Fruit fly (Drosophila melanogaster) whole organism, embryonic: Measurements from ENCODE around the gene CG2182.

ENCODE experiments used
- CG11398 ChIP-seq: fragments of 200-800 bp; sonication (Bioruptor generic); optimal IDR thresholded peaks from 2 replicates; lab custom pipeline; 2016; ENCODE audit warnings: missing biosample characterization, missing genetic modification characterization
- CG11723 ChIP-seq: fragments of 200-800 bp; sonication (Bioruptor generic); optimal IDR thresholded peaks from 2 replicates; lab custom pipeline; 2017; ENCODE audit warnings: missing biosample characterization, mild to moderate bottlenecking, missing genetic modification characterization
- CG12942 ChIP-seq: fragments of 200-800 bp; sonication (Bioruptor generic); optimal IDR thresholded peaks from 3 replicates; lab custom pipeline; 2016; ENCODE audit warnings: missing biosample characterization, missing genetic modification characterization
- CG13296 ChIP-seq: fragments of 200-800 bp; sonication (Bioruptor generic); optimal IDR thresholded peaks from 3 replicates; lab custom pipeline; 2018; ENCODE audit warnings: missing biosample characterization, mild to moderate bottlenecking, missing genetic modification characterization
- CG13624 ChIP-seq: fragments of 200-800 bp; sonication (Bioruptor generic); optimal IDR thresholded peaks from 2 replicates; lab custom pipeline; 2016; ENCODE audit warnings: missing biosample characterization, missing genetic modification characterization
- CG14860 ChIP-seq: fragments of 200-800 bp; sonication (Bioruptor generic); IDR thresholded peaks from 3 replicates; pipeline ENCODE4 v1.3.6; 2022; ENCODE audit warnings: missing biosample characterization, missing genetic modification characterization; ENCODE audit not compliant: partially characterized antibody
- CG15601 ChIP-seq: fragments of 200-800 bp; sonication (Bioruptor generic); optimal IDR thresholded peaks from 3 replicates; lab custom pipeline; 2019; ENCODE audit warnings: missing biosample characterization, mild to moderate bottlenecking, missing genetic modification characterization, moderate library complexity
- CG1603 ChIP-seq: fragments of 200-800 bp; sonication (Bioruptor generic); optimal IDR thresholded peaks from 2 replicates; lab custom pipeline; 2019; ENCODE audit warnings: missing biosample characterization, mild to moderate bottlenecking, missing genetic modification characterization, moderate library complexity
- CG30020 ChIP-seq: fragments of 200-800 bp; optimal IDR thresholded peaks from 2 replicates; lab custom pipeline; 2019; ENCODE audit warnings: missing biosample characterization, mild to moderate bottlenecking, missing genetic modification characterization, moderate library complexity
- CG3163 ChIP-seq: fragments of 200-800 bp; sonication (Bioruptor generic); optimal IDR thresholded peaks from 3 replicates; lab custom pipeline; 2016; ENCODE audit warnings: missing biosample characterization, missing genetic modification characterization
- CG43689 ChIP-seq: fragments of 200-800 bp; sonication (Bioruptor generic); IDR thresholded peaks from 2 replicates; pipeline ENCODE4 v1.3.6; 2022; ENCODE audit warnings: missing biosample characterization, missing genetic modification characterization
- CG4617 ChIP-seq: fragments of 200-800 bp; sonication (Bioruptor generic); optimal IDR thresholded peaks from 3 replicates; lab custom pipeline; 2016; ENCODE audit warnings: missing biosample characterization, missing genetic modification characterization, borderline replicate concordance
- CG6689 ChIP-seq: fragments of 200-800 bp; sonication (Bioruptor generic); IDR thresholded peaks from 2 replicates; pipeline ENCODE4 v1.3.6; 2022; ENCODE audit warnings: missing biosample characterization, missing genetic modification characterization
- CG6854 ChIP-seq: fragments of 200-800 bp; sonication (Bioruptor generic); optimal IDR thresholded peaks from 3 replicates; lab custom pipeline; 2017; ENCODE audit warnings: missing biosample characterization, mild to moderate bottlenecking, missing genetic modification characterization
- CG7786 ChIP-seq: fragments of 200-800 bp; sonication (Bioruptor generic); optimal IDR thresholded peaks from 2 replicates; lab custom pipeline; 2016; ENCODE audit warnings: missing biosample characterization, missing genetic modification characterization
- CG7928 ChIP-seq: fragments of 200-800 bp; sonication (Bioruptor generic); optimal IDR thresholded peaks from 2 replicates; lab custom pipeline; 2017; ENCODE audit warnings: missing biosample characterization, mild to moderate bottlenecking, missing genetic modification characterization
- CG7963 ChIP-seq: fragments of 200-800 bp; sonication (Bioruptor generic); IDR thresholded peaks from 3 replicates; pipeline ENCODE4 v1.3.6; 2022; ENCODE audit warnings: missing biosample characterization, missing genetic modification characterization; ENCODE audit not compliant: partially characterized antibody
- CG8359 ChIP-seq: fragments of 200-800 bp; sonication (Bioruptor generic); optimal IDR thresholded peaks from 2 replicates; lab custom pipeline; 2017; ENCODE audit warnings: missing biosample characterization, mild to moderate bottlenecking, missing genetic modification characterization, borderline replicate concordance
- CG8765 ChIP-seq: fragments of 200-800 bp; sonication (Bioruptor generic); IDR thresholded peaks from 2 replicates; pipeline ENCODE4 v1.3.6; 2022; ENCODE audit warnings: missing biosample characterization, missing genetic modification characterization
- CkIIα-i1 ChIP-seq: fragments of 200-800 bp; sonication (Bioruptor generic); IDR thresholded peaks from 2 replicates; pipeline ENCODE4 v1.3.6; 2022; ENCODE audit warnings: missing biosample characterization, missing genetic modification characterization
- CoRest ChIP-seq: fragments of 200-800 bp; sonication (Bioruptor generic); optimal IDR thresholded peaks from 3 replicates; lab custom pipeline; 2018; ENCODE audit warnings: missing biosample characterization, mild to moderate bottlenecking, missing genetic modification characterization, moderate library complexity
- Dad ChIP-seq: fragments of 200-800 bp; sonication (Bioruptor generic); optimal IDR thresholded peaks from 3 replicates; lab custom pipeline; 2016; ENCODE audit warnings: missing biosample characterization, missing genetic modification characterization
- E2f2 ChIP-seq: fragments of 200-800 bp; sonication (Bioruptor generic); IDR thresholded peaks from 2 replicates; pipeline ENCODE4 v1.3.6; 2022; ENCODE audit warnings: missing biosample characterization, missing genetic modification characterization
- Hr51 ChIP-seq, 2 experiments: fragments of 200-800 bp; sonication (Bioruptor generic); optimal IDR thresholded peaks; 2 replicates in 1 of 2; 3 replicates in 1 of 2; lab custom pipeline; 2016 to 2018; ENCODE audit warnings: missing biosample characterization in 2 of 2, missing genetic modification characterization in 2 of 2, mild to moderate bottlenecking in 1 of 2, moderate library complexity in 1 of 2
- Med ChIP-seq: fragments of 200-800 bp; sonication (Bioruptor generic); peaks from one replicate; lab custom pipeline; 2016; ENCODE audit warnings: missing biosample characterization, missing genetic modification characterization, mild to moderate bottlenecking, inconsistent platforms, moderate library complexity
- Rfx ChIP-seq: fragments of 200-800 bp; sonication (Bioruptor generic); IDR thresholded peaks from 2 replicates; pipeline ENCODE4 v1.3.6; 2022; ENCODE audit warnings: missing biosample characterization, missing genetic modification characterization
- Sox102F ChIP-seq: fragments of 200-800 bp; sonication (Bioruptor generic); optimal IDR thresholded peaks from 2 replicates; lab custom pipeline; 2018; ENCODE audit warnings: missing biosample characterization, mild to moderate bottlenecking, missing genetic modification characterization, moderate library complexity
- Ssrp ChIP-seq: fragments of 200-800 bp; sonication (Bioruptor generic); optimal IDR thresholded peaks from 2 replicates; lab custom pipeline; 2018; ENCODE audit warnings: missing biosample characterization, mild to moderate bottlenecking, missing genetic modification characterization, moderate library complexity
- YL-1 ChIP-seq: fragments of 200-800 bp; sonication (Bioruptor generic); optimal IDR thresholded peaks from 3 replicates; lab custom pipeline; 2017; ENCODE audit warnings: missing biosample characterization, mild to moderate bottlenecking, missing genetic modification characterization
- amos ChIP-seq: fragments of 200-800 bp; sonication (Bioruptor generic); IDR thresholded peaks from 2 replicates; pipeline ENCODE4 v1.3.6; 2022; ENCODE audit warnings: missing biosample characterization, missing genetic modification characterization; ENCODE audit not compliant: partially characterized antibody
- ara ChIP-seq: fragments of 200-800 bp; sonication (Bioruptor generic); IDR thresholded peaks from 2 replicates; pipeline ENCODE4 v1.3.6; 2022; ENCODE audit warnings: missing biosample characterization, missing genetic modification characterization
- bsh ChIP-seq, 2 experiments: fragments of 200-800 bp; sonication (Bioruptor generic); optimal IDR thresholded peaks; 2 replicates each; lab custom pipeline; 2017 to 2018; ENCODE audit warnings: mild to moderate bottlenecking in 2 of 2, missing biosample characterization in 2 of 2, missing genetic modification characterization in 2 of 2, moderate library complexity in 1 of 2
- chn ChIP-seq: fragments of 200-800 bp; sonication (Bioruptor generic); optimal IDR thresholded peaks from 2 replicates; lab custom pipeline; 2016; ENCODE audit warnings: missing biosample characterization, missing genetic modification characterization
- dm ChIP-seq: fragments of 200-800 bp; sonication (Bioruptor generic); optimal IDR thresholded peaks from 3 replicates; lab custom pipeline; 2016; ENCODE audit warnings: missing biosample characterization, missing genetic modification characterization
- fd64A ChIP-seq: fragments of 200-800 bp; sonication (Bioruptor generic); optimal IDR thresholded peaks from 3 replicates; lab custom pipeline; 2018; ENCODE audit warnings: missing biosample characterization, mild to moderate bottlenecking, missing genetic modification characterization
- fd96Cb ChIP-seq: fragments of 200-800 bp; sonication (Bioruptor generic); optimal IDR thresholded peaks from 2 replicates; lab custom pipeline; 2018; ENCODE audit warnings: missing biosample characterization, mild to moderate bottlenecking, missing genetic modification characterization, moderate library complexity
- fu2 ChIP-seq: fragments of 200-800 bp; sonication (Bioruptor generic); optimal IDR thresholded peaks from 2 replicates; lab custom pipeline; 2016; ENCODE audit warnings: missing biosample characterization, missing genetic modification characterization
- gt ChIP-seq: fragments of 200-800 bp; sonication (Bioruptor generic); IDR thresholded peaks from 2 replicates; pipeline ENCODE4 v1.3.6; 2022; ENCODE audit warnings: missing biosample characterization, missing genetic modification characterization
- lilli ChIP-seq: fragments of 200-800 bp; sonication (Bioruptor generic); optimal IDR thresholded peaks from 3 replicates; lab custom pipeline; 2016; ENCODE audit warnings: missing biosample characterization, missing genetic modification characterization
- peb ChIP-seq: fragments of 200-800 bp; sonication (Bioruptor generic); IDR thresholded peaks from 2 replicates; pipeline ENCODE4 v1.3.6; 2022; ENCODE audit warnings: missing biosample characterization, missing genetic modification characterization
- scrt ChIP-seq: fragments of 200-800 bp; sonication (Bioruptor generic); optimal IDR thresholded peaks from 2 replicates; lab custom pipeline; 2018; ENCODE audit warnings: missing biosample characterization, mild to moderate bottlenecking, missing genetic modification characterization, moderate library complexity
- sna ChIP-seq: fragments of 200-800 bp; sonication (Bioruptor generic); IDR thresholded peaks from 2 replicates; pipeline ENCODE4 v1.3.6; 2022; ENCODE audit warnings: missing biosample characterization, missing genetic modification characterization; ENCODE audit not compliant: partially characterized antibody
- toy ChIP-seq: fragments of 200-800 bp; sonication (Bioruptor generic); IDR thresholded peaks from 2 replicates; pipeline ENCODE4 v1.3.6; 2022; ENCODE audit warnings: missing biosample characterization, missing genetic modification characterization
- vvl ChIP-seq: fragments of 200-800 bp; sonication (Bioruptor generic); IDR thresholded peaks from 2 replicates; pipeline ENCODE4 v1.3.6; 2022; ENCODE audit warnings: missing biosample characterization, missing genetic modification characterization
- wdn ChIP-seq: fragments of 200-800 bp; sonication (Bioruptor generic); IDR thresholded peaks from 2 replicates; pipeline ENCODE4 v1.3.6; 2022; ENCODE audit warnings: missing biosample characterization, missing genetic modification characterization
- wor ChIP-seq: fragments of 200-800 bp; sonication (Bioruptor generic); IDR thresholded peaks from 2 replicates; pipeline ENCODE4 v1.3.6; 2022; ENCODE audit warnings: missing biosample characterization, missing genetic modification characterization
- zfh1 ChIP-seq: fragments of 200-800 bp; sonication (Bioruptor generic); IDR thresholded peaks from 3 replicates; pipeline ENCODE4 v1.3.6; 2022; ENCODE audit warnings: missing biosample characterization, missing genetic modification characterization
- zfh2 ChIP-seq: fragments of 200-800 bp; sonication (Bioruptor generic); optimal IDR thresholded peaks from 2 replicates; lab custom pipeline; 2016; ENCODE audit warnings: missing biosample characterization, missing genetic modification characterization

The CG2182 gene

DNA sequence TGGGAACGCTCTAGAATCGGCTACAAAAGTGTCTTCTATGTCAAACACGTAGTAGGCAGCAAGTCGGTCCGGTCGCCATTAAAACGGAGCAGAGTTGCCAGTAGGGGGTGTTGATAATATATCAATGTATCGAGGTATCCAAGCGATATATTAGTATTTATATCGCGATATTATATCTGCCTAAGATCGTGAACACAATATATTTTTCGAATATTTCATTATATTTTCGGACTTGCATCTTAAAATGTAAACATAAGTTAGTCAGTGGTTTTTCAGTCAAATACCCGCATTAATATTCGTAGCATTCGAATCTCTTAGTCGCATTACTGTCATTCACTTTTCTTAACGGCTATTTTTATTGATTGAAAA is at the start of gene CG2182 (continued):
- TF ChIP-seq Sox102F (GFP tag; lab: Kevin White, UChicago) (no peak), CG30020 (tag; lab: Kevin White, UChicago) (no peak), wor (GFP tag; lab: Robert Waterston, UW) (no peak), Dad (GFP tag; lab: Kevin White, UChicago) (peak; percentile 0)

DNA sequence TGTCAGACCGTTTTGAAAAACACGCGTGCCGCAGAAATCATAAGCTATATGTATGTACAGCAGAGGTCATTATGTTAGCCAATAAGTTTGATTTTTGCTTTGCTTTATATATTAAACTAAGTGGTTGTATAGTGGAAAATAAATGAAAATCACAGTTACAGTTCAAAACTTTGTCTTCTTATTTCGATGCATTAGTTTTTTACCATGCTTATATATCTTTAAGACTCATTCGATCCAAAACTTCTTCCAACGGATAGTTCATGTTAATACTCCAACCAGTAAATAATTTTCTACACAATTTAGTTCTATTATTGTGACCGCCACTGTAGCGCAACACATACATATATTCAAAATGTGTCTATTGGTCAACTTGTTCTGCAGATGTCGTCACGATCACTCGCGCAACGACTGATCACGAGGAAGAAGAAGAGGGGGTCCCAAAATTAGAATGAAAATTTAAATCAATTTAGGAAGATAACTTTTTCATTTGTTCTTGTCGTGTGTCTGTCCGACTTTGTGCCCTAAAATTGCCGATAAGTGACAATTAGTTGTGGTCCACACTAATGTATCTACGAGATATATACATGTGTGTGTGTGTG is 45.9 kb upstream of the CG2182 start:
- TF ChIP-seq bsh (GFP tag; optimal IDR thresholded peaks at IDR 0.05; lab: Kevin White, UChicago) = peak in 1 of 2 experiments; percentile 76
- peak; percentile 36; the same call in 1 of the 2 replicates for TF ChIP-seq E2f2 (GFP tag; lab: Robert Waterston, UW)
- TF ChIP-seq ara (GFP tag; lab: Robert Waterston, UW) = peak; percentile 57; the same call in 1 of the 2 replicates
- no peak for TF ChIP-seq zfh2 (GFP tag; lab: Kevin White, UChicago)
- TF ChIP-seq Hr51 (GFP tag; optimal IDR thresholded peaks at IDR 0.05; lab: Kevin White, UChicago) = peak in 1 of 2 experiments; percentile 77
- TF ChIP-seq chn (GFP tag; lab: Kevin White, UChicago) = no peak
- peak; percentile 50; the same call in 1 of the 2 replicates for TF ChIP-seq Rfx (GFP tag; lab: Robert Waterston, UW)
- no peak for TF ChIP-seq CG7963 (GFP tag; lab: Robert Waterston, UW)
- no peak for TF ChIP-seq CG4617 (GFP tag; lab: Kevin White, UChicago)
- TF ChIP-seq lilli (GFP tag; lab: Kevin White, UChicago) = peak; percentile 57
- peak; percentile 80 for TF ChIP-seq CoRest (tag; lab: Kevin White, UChicago)
- TF ChIP-seq toy (GFP tag; lab: Robert Waterston, UW) = no peak
- TF ChIP-seq CG11398 (GFP tag; lab: Kevin White, UChicago) = peak; percentile 8
- no peak for TF ChIP-seq amos
- TF ChIP-seq Ssrp (tag; lab: Kevin White, UChicago) = peak; percentile 63
- no peak for TF ChIP-seq CG14860 (GFP tag; lab: Robert Waterston, UW)
- no peak for TF ChIP-seq CG15601 (tag; lab: Kevin White, UChicago)
- TF ChIP-seq gt (GFP tag; lab: Robert Waterston, UW) = peak; percentile 38; the same call in 1 of the 2 replicates
- TF ChIP-seq dm (GFP tag; lab: Kevin White, UChicago) = no peak
- peak; percentile 1 for TF ChIP-seq CG7928 (GFP tag; lab: Kevin White, UChicago)
- TF ChIP-seq fu2 (GFP tag; lab: Kevin White, UChicago) = no peak
- TF ChIP-seq CG12942 (GFP tag; lab: Kevin White, UChicago) = no peak
- no peak for TF ChIP-seq CG1603 (tag; lab: Kevin White, UChicago)
- no peak for TF ChIP-seq CG3163
- TF ChIP-seq CG13296 = no peak
- TF ChIP-seq CG43689 (GFP tag; lab: Robert Waterston, UW) = no peak
- peak; percentile 71 for TF ChIP-seq fd96Cb (tag; lab: Kevin White, UChicago)
- no peak for TF ChIP-seq scrt (GFP tag; lab: Kevin White, UChicago)
- TF ChIP-seq sna (GFP tag; lab: Robert Waterston, UW) = no peak
- peak; percentile 5 for TF ChIP-seq CG7786 (GFP tag; lab: Kevin White, UChicago)
- peak; percentile 53 for TF ChIP-seq vvl
- no peak for TF ChIP-seq CG8359
- no peak for TF ChIP-seq CG6854 (GFP tag; lab: Kevin White, UChicago)
- TF ChIP-seq wdn (GFP tag; lab: Robert Waterston, UW) = no peak
- no peak for TF ChIP-seq CkIIα-i1
- peak; percentile 49; the same call in 1 of the 2 replicates for TF ChIP-seq CG8765 (GFP tag; lab: Robert Waterston, UW)
- TF ChIP-seq peb = no peak; the same call in 1 of the 2 replicates
- peak; percentile 63; the same call in 1 of the 2 replicates for TF ChIP-seq CG6689 (GFP tag; lab: Robert Waterston, UW)
- TF ChIP-seq Med (GFP tag; lab: Kevin White, UChicago) = peak; percentile 90
- peak; percentile 54 for TF ChIP-seq CG13624 (GFP tag; lab: Kevin White, UChicago)
- TF ChIP-seq zfh1 (GFP tag; lab: Robert Waterston, UW) = 0 out of 3 replicates have a peak, but pooled peaks have one; percentile 56
- peak; percentile 47 for TF ChIP-seq CG11723 (GFP tag; lab: Kevin White, UChicago)
- no peak for TF ChIP-seq YL-1 (GFP tag; lab: Kevin White, UChicago)
- TF ChIP-seq fd64A (GFP tag; lab: Kevin White, UChicago) = peak; percentile 55
